Worm (Caenorhabditis elegans): ENCODE results near the gene mltn-7.

Gene mltn-7

ce11 chrV:396309-396708 lies 26.2 kb downstream of the mltn-7 start, which contains the start of gene nhr-253:
TSS of gene nhr-253 (plus strand) at chrV:396593.
- TF ChIP-seq ztf-22 (GFP tag; optimal IDR thresholded peaks at IDR 0.05) (no peak), rcor-1 (GFP tag; IDR thresholded peaks at IDR 0.05) (no peak), Y79H2A.3 (GFP tag; conservative IDR thresholded peaks at IDR 0.05) (no peak), hmg-20 (GFP tag; IDR thresholded peaks at IDR 0.05) (no peak), mxl-1 (tag; optimal IDR thresholded peaks at IDR 0.05) (no peak), zfh-2 (GFP tag; conservative IDR thresholded peaks at IDR 0.05) (no peak), madf-6 (GFP tag; IDR thresholded peaks at IDR 0.05) (no peak), nhr-179 (tag; optimal IDR thresholded peaks at IDR 0.05) (no peak)

- TF ChIP-seq chd-7 (tag; optimal IDR thresholded peaks at IDR 0.05) = no peak
- no peak for TF ChIP-seq nhr-27 (tag; optimal IDR thresholded peaks at IDR 0.05)
- TF ChIP-seq gei-17 (GFP tag; optimal IDR thresholded peaks at IDR 0.05) = no peak
- TF ChIP-seq T26A5.8 (tag; optimal IDR thresholded peaks at IDR 0.05) = no peak
- no peak for TF ChIP-seq F23B12.7 (tag; optimal IDR thresholded peaks at IDR 0.05; ENCODE audit: insufficient read depth)
- no peak for TF ChIP-seq madf-10 (tag; optimal IDR thresholded peaks at IDR 0.05)
- no peak for TF ChIP-seq egl-44 (GFP tag; IDR thresholded peaks at IDR 0.05)
- TF ChIP-seq lir-1 (GFP tag; conservative IDR thresholded peaks at IDR 0.05) = no peak
- TF ChIP-seq C17E4.6 (GFP tag; IDR thresholded peaks at IDR 0.05) = no peak
Measured at ce11 chrV:399721-400120, 29.6 kb downstream of the mltn-7 start, which contains the start of gene scl-27. TSS of gene scl-27 (plus strand) at chrV:400021.

ce11 chrV:403028-403427 lies 32.9 kb downstream of the mltn-7 start, which contains the start of gene srh-62:
TSS of gene srh-62 (minus strand) at chrV:403128.
- no peak for TF ChIP-seq D2030.7 (GFP tag; IDR thresholded peaks at IDR 0.05)
- TF ChIP-seq xnd-1 (tag; optimal IDR thresholded peaks at IDR 0.05) = no peak
- no peak for TF ChIP-seq ceh-91 (GFP tag; IDR thresholded peaks at IDR 0.05)
- no peak for TF ChIP-seq B0336.3 (GFP tag; IDR thresholded peaks at IDR 0.05)
- no peak for TF ChIP-seq ekl-4 (GFP tag; IDR thresholded peaks at IDR 0.05)
- no peak for TF ChIP-seq unc-62 (GFP tag; optimal IDR thresholded peaks at IDR 0.05)
- no peak for TF ChIP-seq let-526 (GFP tag; IDR thresholded peaks at IDR 0.05)
- no peak for TF ChIP-seq sptf-2 (GFP tag; optimal IDR thresholded peaks at IDR 0.05)
- TF ChIP-seq bed-1 (GFP tag; IDR thresholded peaks at IDR 0.05) = no peak
- TF ChIP-seq ZK185.1 (tag; optimal IDR thresholded peaks at IDR 0.05; ENCODE audit: poor library complexity, severe bottlenecking) = no peak
- no peak for TF ChIP-seq nfya-1 (tag; optimal IDR thresholded peaks at IDR 0.05; ENCODE audit: borderline replicate concordance, insufficient read depth)
- TF ChIP-seq efl-1 (GFP tag; optimal IDR thresholded peaks at IDR 0.05) = no peak

ce11 chrV:404210-404669 lies 34.1 kb downstream of the mltn-7 start, which contains the start of gene nhr-252:
TSS of gene nhr-252 (plus strand) at chrV:404619.
- TF ChIP-seq ztf-6 (GFP tag; IDR thresholded peaks at IDR 0.05) (no peak), ekl-4 (GFP tag; IDR thresholded peaks at IDR 0.05) (no peak), bed-2 (GFP tag; IDR thresholded peaks at IDR 0.05) (no peak), ceh-91 (GFP tag; IDR thresholded peaks at IDR 0.05) (no peak), zim-3 (tag; optimal IDR thresholded peaks at IDR 0.05) (no peak)

ce11 chrV:412820-413219 lies 42.7 kb downstream of the mltn-7 start:
- TF ChIP-seq lin-54 (GFP tag; optimal IDR thresholded peaks at IDR 0.05) (no peak), C17E4.6 (GFP tag; IDR thresholded peaks at IDR 0.05) (no peak), F33H1.4 (GFP tag; IDR thresholded peaks at IDR 0.05) (no peak), attf-3 (GFP tag; conservative IDR thresholded peaks at IDR 0.05) (no peak), lsl-1 (GFP tag; optimal IDR thresholded peaks at IDR 0.05) (no peak), Y56A3A.18 (GFP tag; IDR thresholded peaks at IDR 0.05) (no peak), K11D2.4 (GFP tag; IDR thresholded peaks at IDR 0.05) (no peak), zfh-2 (GFP tag; conservative IDR thresholded peaks at IDR 0.05) (no peak), mxl-1 (tag; optimal IDR thresholded peaks at IDR 0.05) (no peak), K12H6.12 (tag; optimal IDR thresholded peaks at IDR 0.05) (no peak), D2030.7 (GFP tag; IDR thresholded peaks at IDR 0.05) (no peak), ccch-3 (GFP tag; optimal IDR thresholded peaks at IDR 0.05) (no peak), F52B5.7 (tag; optimal IDR thresholded peaks at IDR 0.05) (no peak), ztf-22 (GFP tag; optimal IDR thresholded peaks at IDR 0.05) (no peak), nhr-90 (tag; optimal IDR thresholded peaks at IDR 0.05) (no peak), let-526 (GFP tag; IDR thresholded peaks at IDR 0.05) (no peak)
